Fruit fly (Drosophila melanogaster) whole organism, embryonic: ENCODE measurements around the gene DCTN1-p150.

Experiments used
- CG10565 ChIP-seq: fragments of 200-800 bp; sonication (Bioruptor generic); optimal IDR thresholded peaks from 3 replicates; lab custom pipeline; 2016; ENCODE audit warnings: missing biosample characterization, mild to moderate bottlenecking, missing genetic modification characterization
- CG10959 ChIP-seq: fragments of 200-800 bp; sonication (Bioruptor generic); IDR thresholded peaks from 2 replicates; pipeline ENCODE4 v1.3.6; 2022; ENCODE audit warnings: missing biosample characterization, missing genetic modification characterization
- CG11560 ChIP-seq: fragments of 200-800 bp; sonication (Bioruptor generic); IDR thresholded peaks from 3 replicates; pipeline ENCODE4 v1.3.6; 2022; ENCODE audit warnings: missing biosample characterization, missing genetic modification characterization
- CG12744 ChIP-seq: fragments of 200-800 bp; sonication (Bioruptor generic); optimal IDR thresholded peaks from 2 replicates; lab custom pipeline; 2016; ENCODE audit warnings: missing biosample characterization, missing genetic modification characterization
- CG12942 ChIP-seq: fragments of 200-800 bp; sonication (Bioruptor generic); optimal IDR thresholded peaks from 3 replicates; lab custom pipeline; 2016; ENCODE audit warnings: missing biosample characterization, missing genetic modification characterization
- CG14860 ChIP-seq: fragments of 200-800 bp; sonication (Bioruptor generic); IDR thresholded peaks from 3 replicates; pipeline ENCODE4 v1.3.6; 2022; ENCODE audit warnings: missing biosample characterization, missing genetic modification characterization; ENCODE audit not compliant: partially characterized antibody
- CG15011 ChIP-seq: fragments of 200-800 bp; sonication (Bioruptor generic); optimal IDR thresholded peaks from 3 replicates; lab custom pipeline; 2018; ENCODE audit warnings: missing biosample characterization, mild to moderate bottlenecking, missing genetic modification characterization
- CG16813 ChIP-seq: fragments of 200-800 bp; sonication (Bioruptor generic); IDR thresholded peaks from 3 replicates; pipeline ENCODE4 v1.3.6; 2022; ENCODE audit warnings: missing biosample characterization, missing genetic modification characterization; ENCODE audit not compliant: partially characterized antibody
- CG16815 ChIP-seq: fragments of 200-800 bp; sonication (Bioruptor generic); optimal IDR thresholded peaks from 3 replicates; lab custom pipeline; 2017; ENCODE audit warnings: missing biosample characterization, mild to moderate bottlenecking, missing genetic modification characterization
- CG18011 ChIP-seq: fragments of 200-800 bp; sonication (Bioruptor generic); optimal IDR thresholded peaks from 2 replicates; lab custom pipeline; 2017; ENCODE audit warnings: missing biosample characterization, missing genetic modification characterization, mild to moderate bottlenecking, moderate library complexity, missing genotype
- CG2875 ChIP-seq: fragments of 200-800 bp; sonication (Bioruptor generic); optimal IDR thresholded peaks from 2 replicates; lab custom pipeline; 2017; ENCODE audit warnings: missing biosample characterization, mild to moderate bottlenecking, missing genetic modification characterization, missing genetic modification reagents
- CG32772 ChIP-seq: fragments of 200-800 bp; sonication (Bioruptor generic); IDR thresholded peaks from 2 replicates; pipeline ENCODE4 v1.3.6; 2022; ENCODE audit warnings: missing biosample characterization, missing genetic modification characterization
- CG34376 ChIP-seq: fragments of 200-800 bp; sonication (Bioruptor generic); optimal IDR thresholded peaks from 2 replicates; lab custom pipeline; 2018; ENCODE audit warnings: missing biosample characterization, mild to moderate bottlenecking, missing genetic modification characterization
- CG7271 ChIP-seq: fragments of 200-800 bp; sonication (Bioruptor generic); optimal IDR thresholded peaks from 2 replicates; lab custom pipeline; 2018; ENCODE audit warnings: missing biosample characterization, mild to moderate bottlenecking, missing genetic modification characterization, moderate library complexity
- CG8765 ChIP-seq: fragments of 200-800 bp; sonication (Bioruptor generic); IDR thresholded peaks from 2 replicates; pipeline ENCODE4 v1.3.6; 2022; ENCODE audit warnings: missing biosample characterization, missing genetic modification characterization
- CG8944 ChIP-seq: fragments of 200-800 bp; sonication (Bioruptor generic); optimal IDR thresholded peaks from 3 replicates; lab custom pipeline; 2016; ENCODE audit warnings: missing biosample characterization, missing genetic modification characterization
- CTCF ChIP-seq: fragments of 200-800 bp; sonication (Bioruptor generic); optimal IDR thresholded peaks from 2 replicates; lab custom pipeline; 2017; ENCODE audit warnings: missing biosample characterization, mild to moderate bottlenecking, missing genetic modification characterization, moderate library complexity
- CkIIα-i1 ChIP-seq: fragments of 200-800 bp; sonication (Bioruptor generic); IDR thresholded peaks from 2 replicates; pipeline ENCODE4 v1.3.6; 2022; ENCODE audit warnings: missing biosample characterization, missing genetic modification characterization
- Dfd ChIP-seq, 2 experiments: fragments of >200 bp; optimal IDR thresholded peaks; 2 replicates each; lab custom pipeline; 2017; ENCODE audit warnings: missing biosample characterization in 2 of 2, missing genetic modification characterization in 2 of 2
- Dp ChIP-seq: fragments of 200-800 bp; sonication (Bioruptor generic); optimal IDR thresholded peaks from 2 replicates; lab custom pipeline; 2018; ENCODE audit warnings: missing biosample characterization, mild to moderate bottlenecking, missing genetic modification characterization, moderate library complexity
- HHEX ChIP-seq: fragments of 200-800 bp; sonication (Bioruptor generic); optimal IDR thresholded peaks from 3 replicates; lab custom pipeline; 2017; ENCODE audit warnings: missing biosample characterization, mild to moderate bottlenecking, missing genetic modification characterization, missing genetic modification reagents
- HLH3B ChIP-seq: fragments of 200-800 bp; sonication (Bioruptor generic); IDR thresholded peaks from 2 replicates; pipeline ENCODE4 v1.3.6; 2022; ENCODE audit warnings: missing biosample characterization, missing genetic modification characterization
- HLHmδ ChIP-seq: fragments of 200-800 bp; sonication (Bioruptor generic); optimal IDR thresholded peaks from 2 replicates; lab custom pipeline; 2018; ENCODE audit warnings: missing biosample characterization, mild to moderate bottlenecking, missing genetic modification characterization, moderate library complexity
- Hr51 ChIP-seq, 2 experiments: fragments of 200-800 bp; sonication (Bioruptor generic); optimal IDR thresholded peaks; 2 replicates in 1 of 2; 3 replicates in 1 of 2; lab custom pipeline; 2016 to 2018; ENCODE audit warnings: missing biosample characterization in 2 of 2, missing genetic modification characterization in 2 of 2, mild to moderate bottlenecking in 1 of 2, moderate library complexity in 1 of 2
- Lim3 ChIP-seq: fragments of 200-800 bp; sonication (Bioruptor generic); IDR thresholded peaks from 2 replicates; pipeline ENCODE4 v1.3.6; 2022; ENCODE audit warnings: missing biosample characterization, missing genetic modification characterization
- Med ChIP-seq: fragments of 200-800 bp; sonication (Bioruptor generic); peaks from one replicate; lab custom pipeline; 2016; ENCODE audit warnings: missing biosample characterization, missing genetic modification characterization, mild to moderate bottlenecking, inconsistent platforms, moderate library complexity
- Myb ChIP-seq: fragments of 200-800 bp; sonication (Bioruptor generic); optimal IDR thresholded peaks from 2 replicates; lab custom pipeline; 2016; ENCODE audit warnings: missing biosample characterization, missing genetic modification characterization
- NK7.1 ChIP-seq: fragments of 200-800 bp; sonication (Bioruptor generic); optimal IDR thresholded peaks from 3 replicates; lab custom pipeline; 2016; ENCODE audit warnings: missing biosample characterization, missing genetic modification characterization
- NfI ChIP-seq: fragments of 200-800 bp; sonication (Bioruptor generic); optimal IDR thresholded peaks from 3 replicates; lab custom pipeline; 2018; ENCODE audit warnings: missing biosample characterization, mild to moderate bottlenecking, missing genetic modification characterization, moderate library complexity
- Tbp ChIP-seq: fragments of >200 bp; optimal IDR thresholded peaks from 2 replicates; lab custom pipeline; 2018; ENCODE audit warnings: missing biosample characterization, missing genetic modification characterization
- ab ChIP-seq: fragments of 200-800 bp; sonication (Bioruptor generic); optimal IDR thresholded peaks from 2 replicates; lab custom pipeline; 2016; ENCODE audit warnings: missing biosample characterization, missing genetic modification characterization
- eve ChIP-seq, 2 experiments: fragments of >200 bp; optimal IDR thresholded peaks; 2 replicates each; lab custom pipeline; 2017; ENCODE audit warnings: missing biosample characterization in 2 of 2, missing genetic modification characterization in 2 of 2
- eyg ChIP-seq: fragments of 200-800 bp; sonication (Bioruptor generic); optimal IDR thresholded peaks from 3 replicates; lab custom pipeline; 2016; ENCODE audit warnings: missing biosample characterization, missing genetic modification characterization
- gsb ChIP-seq: fragments of 200-800 bp; sonication (Bioruptor generic); IDR thresholded peaks from 2 replicates; pipeline ENCODE4 v1.3.6; 2022; ENCODE audit warnings: missing biosample characterization, missing genetic modification characterization
- her ChIP-seq: fragments of 200-800 bp; sonication (Bioruptor generic); optimal IDR thresholded peaks from 2 replicates; lab custom pipeline; 2016; ENCODE audit warnings: missing biosample characterization, missing genetic modification characterization
- luna ChIP-seq: fragments of 200-800 bp; sonication (Bioruptor generic); optimal IDR thresholded peaks from 2 replicates; lab custom pipeline; 2016; ENCODE audit warnings: missing biosample characterization, missing genetic modification characterization
- org-1 ChIP-seq: fragments of 200-800 bp; sonication (Bioruptor generic); optimal IDR thresholded peaks from 2 replicates; lab custom pipeline; 2017; ENCODE audit warnings: missing biosample characterization, missing genetic modification characterization
- pb ChIP-seq: fragments of 200-800 bp; sonication (Bioruptor generic); optimal IDR thresholded peaks from 3 replicates; lab custom pipeline; 2016; ENCODE audit warnings: missing biosample characterization, missing genetic modification characterization
- ranshi ChIP-seq: fragments of 200-800 bp; sonication (Bioruptor generic); IDR thresholded peaks from 2 replicates; pipeline ENCODE4 v1.3.6; 2022; ENCODE audit warnings: missing biosample characterization, missing genetic modification characterization
- rib ChIP-seq: fragments of 200-800 bp; sonication (Bioruptor generic); IDR thresholded peaks from 2 replicates; pipeline ENCODE4 v1.3.6; 2022; ENCODE audit warnings: missing biosample characterization, missing genetic modification characterization
- schlank ChIP-seq: fragments of 200-800 bp; sonication (Bioruptor generic); optimal IDR thresholded peaks from 2 replicates; lab custom pipeline; 2018; ENCODE audit warnings: missing biosample characterization, mild to moderate bottlenecking, missing genetic modification characterization
- sd ChIP-seq: fragments of 200-800 bp; sonication (Bioruptor generic); optimal IDR thresholded peaks from 3 replicates; lab custom pipeline; 2018; ENCODE audit warnings: missing biosample characterization, mild to moderate bottlenecking, missing genetic modification characterization, moderate library complexity
- sens ChIP-seq: fragments of 200-800 bp; sonication (Bioruptor generic); peaks from one replicate; lab custom pipeline; 2016; ENCODE audit warnings: missing biosample characterization, missing genetic modification characterization
- sr ChIP-seq: fragments of 200-800 bp; sonication (Bioruptor generic); IDR thresholded peaks from 3 replicates; pipeline ENCODE4 v1.3.6; 2022; ENCODE audit warnings: missing biosample characterization, missing genetic modification characterization
- toy ChIP-seq: fragments of 200-800 bp; sonication (Bioruptor generic); IDR thresholded peaks from 2 replicates; pipeline ENCODE4 v1.3.6; 2022; ENCODE audit warnings: missing biosample characterization, missing genetic modification characterization
- usp ChIP-seq: fragments of >200 bp; optimal IDR thresholded peaks from 2 replicates; lab custom pipeline; 2017; ENCODE audit warnings: missing biosample characterization, missing genetic modification characterization
- vfl ChIP-seq: fragments of 200-800 bp; sonication (Bioruptor generic); optimal IDR thresholded peaks from 2 replicates; lab custom pipeline; 2016; ENCODE audit warnings: missing biosample characterization, missing genetic modification characterization
- vnd ChIP-seq: fragments of 200-800 bp; sonication (Bioruptor generic); IDR thresholded peaks from 3 replicates; pipeline ENCODE4 v1.3.6; 2022; ENCODE audit warnings: missing biosample characterization, missing genetic modification characterization; ENCODE audit not compliant: partially characterized antibody
- yki ChIP-seq: fragments of >200 bp; optimal IDR thresholded peaks from 3 replicates; lab custom pipeline; 2018
- zfh1 ChIP-seq: fragments of 200-800 bp; sonication (Bioruptor generic); IDR thresholded peaks from 3 replicates; pipeline ENCODE4 v1.3.6; 2022; ENCODE audit warnings: missing biosample characterization, missing genetic modification characterization

The DCTN1-p150 gene

dm6 chr3L:13919794-13920631, 9.2 kb upstream of the DCTN1-p150 start (continued):
- TF ChIP-seq vfl (GFP tag; lab: Kevin White, UChicago), result peak; percentile 79
- peak; percentile 65 for TF ChIP-seq toy (GFP tag; lab: Robert Waterston, UW)
- peak; percentile 49 for TF ChIP-seq CTCF
- TF ChIP-seq yki (lab: Kevin White, UChicago), result peak; percentile 92
- 0 out of 3 replicates have a peak, but pooled peaks have one; percentile 19 for TF ChIP-seq sr (GFP tag; lab: Robert Waterston, UW)
- TF ChIP-seq HLH3B (GFP tag; lab: Robert Waterston, UW), result peak; percentile 82
- peak; percentile 58 for TF ChIP-seq CG7271
- peak; percentile 79; the same call in 2 of the 3 replicates for TF ChIP-seq CG11560 (tag; lab: Robert Waterston, UW)
- no peak for TF ChIP-seq Dp
- peak; percentile 74 for TF ChIP-seq zfh1
- TF ChIP-seq CG16815 (GFP tag; lab: Kevin White, UChicago), result peak; percentile 92
- TF ChIP-seq org-1 (GFP tag; lab: Kevin White, UChicago), result peak; percentile 95
- TF ChIP-seq usp (GFP tag; lab: Kevin White, UChicago), result no peak
- TF ChIP-seq CG2875 (GFP tag; lab: Kevin White, UChicago), result peak; percentile 84
- peak; percentile 87 for TF ChIP-seq NfI (GFP tag; lab: Kevin White, UChicago)
- peak; percentile 41; the same call in 1 of the 2 replicates for TF ChIP-seq CG8765 (GFP tag; lab: Robert Waterston, UW)
- TF ChIP-seq HHEX (GFP tag; lab: Kevin White, UChicago), result peak; percentile 86
- peak; percentile 79 to 93 for TF ChIP-seq Hr51 (GFP tag; optimal IDR thresholded peaks at IDR 0.05; lab: Kevin White, UChicago)
- peak; percentile 89 for TF ChIP-seq CG15011 (GFP tag; lab: Kevin White, UChicago)
- peak; percentile 99 for TF ChIP-seq sens (GFP tag; lab: Kevin White, UChicago)
- TF ChIP-seq CG32772, result peak; percentile 67
- peak; percentile 84 for TF ChIP-seq her (GFP tag; lab: Kevin White, UChicago)
- no peak for TF ChIP-seq rib (GFP tag; lab: Robert Waterston, UW)
- peak; percentile 87 for TF ChIP-seq CG8944 (GFP tag; lab: Kevin White, UChicago)
- TF ChIP-seq gsb (GFP tag; lab: Robert Waterston, UW), result no peak; the same call in 1 of the 2 replicates
- TF ChIP-seq CG14860 (GFP tag; lab: Robert Waterston, UW), result 0 out of 3 replicates have a peak, but pooled peaks have one; percentile 8
- peak; percentile 58 for TF ChIP-seq luna (GFP tag; lab: Kevin White, UChicago)
- no peak for TF ChIP-seq CkIIα-i1 (GFP tag; lab: Robert Waterston, UW)
- TF ChIP-seq Tbp (GFP tag; lab: Kevin White, UChicago), result no peak
- TF ChIP-seq NK7.1 (GFP tag; lab: Kevin White, UChicago), result peak; percentile 59
- TF ChIP-seq Lim3 (GFP tag; lab: Robert Waterston, UW), result peak; percentile 70; the same call in 1 of the 2 replicates
- TF ChIP-seq Med (GFP tag; lab: Kevin White, UChicago), result peak; percentile 96
- peak; percentile 63 for TF ChIP-seq CG18011
- peak; percentile 76 for TF ChIP-seq HLHmδ (GFP tag; lab: Kevin White, UChicago)
- TF ChIP-seq Dfd (GFP tag; optimal IDR thresholded peaks at IDR 0.05; lab: Kevin White, UChicago), result no peak
- peak in 1 of 2 experiments; percentile 97 for TF ChIP-seq eve (GFP tag; optimal IDR thresholded peaks at IDR 0.05; lab: Kevin White, UChicago)
- TF ChIP-seq sd (tag; lab: Kevin White, UChicago), result no peak
- no peak for TF ChIP-seq vnd (GFP tag; lab: Robert Waterston, UW)
- TF ChIP-seq eyg (GFP tag; lab: Kevin White, UChicago), result peak; percentile 67
- peak; percentile 82 for TF ChIP-seq CG12744 (GFP tag; lab: Kevin White, UChicago)
- TF ChIP-seq CG16813 (GFP tag; lab: Robert Waterston, UW), result no peak
- peak; percentile 82 for TF ChIP-seq CG34376 (GFP tag; lab: Kevin White, UChicago)
- peak; percentile 86 for TF ChIP-seq ab
- TF ChIP-seq schlank (tag; lab: Kevin White, UChicago), result peak; percentile 77
- TF ChIP-seq pb (GFP tag; lab: Kevin White, UChicago), result peak; percentile 72
- TF ChIP-seq CG12942 (GFP tag; lab: Kevin White, UChicago), result peak; percentile 69
- peak; percentile 60 for TF ChIP-seq CG10565 (GFP tag; lab: Kevin White, UChicago)
- peak; percentile 78 for TF ChIP-seq Myb (GFP tag; lab: Kevin White, UChicago)
- peak; percentile 38; the same call in 1 of the 2 replicates for TF ChIP-seq CG10959 (GFP tag; lab: Robert Waterston, UW)
- peak; percentile 70; the same call in 1 of the 2 replicates for TF ChIP-seq ranshi (GFP tag; lab: Robert Waterston, UW)
